Fruit fly (Drosophila melanogaster) whole organism: ENCODE data around the gene Alg7.

Experiments used
- CG8478 ChIP-seq: fragments of >200 bp; optimal IDR thresholded peaks from 2 replicates; lab custom pipeline; 2018; ENCODE audit warnings: inconsistent platforms
- Dll ChIP-seq: fragments of >200 bp; optimal IDR thresholded peaks from 2 replicates; lab custom pipeline; 2017
- EcR ChIP-seq, 2 experiments: fragments of >200 bp; optimal IDR thresholded peaks; 2 replicates each; lab custom pipeline; 2017; ENCODE audit warnings: missing biosample characterization in 2 of 2, missing genetic modification characterization in 2 of 2, missing genetic modification reagents in 2 of 2
- pan ChIP-seq: fragments of >200 bp; optimal IDR thresholded peaks from 2 replicates; lab custom pipeline; 2017
- psq ChIP-seq: fragments of >200 bp; optimal IDR thresholded peaks from 2 replicates; lab custom pipeline; 2017
- usp ChIP-seq: fragments of >200 bp; optimal IDR thresholded peaks from 2 replicates; lab custom pipeline; 2017; ENCODE audit warnings: missing biosample characterization, missing genetic modification characterization, mixed read lengths

DNA sequence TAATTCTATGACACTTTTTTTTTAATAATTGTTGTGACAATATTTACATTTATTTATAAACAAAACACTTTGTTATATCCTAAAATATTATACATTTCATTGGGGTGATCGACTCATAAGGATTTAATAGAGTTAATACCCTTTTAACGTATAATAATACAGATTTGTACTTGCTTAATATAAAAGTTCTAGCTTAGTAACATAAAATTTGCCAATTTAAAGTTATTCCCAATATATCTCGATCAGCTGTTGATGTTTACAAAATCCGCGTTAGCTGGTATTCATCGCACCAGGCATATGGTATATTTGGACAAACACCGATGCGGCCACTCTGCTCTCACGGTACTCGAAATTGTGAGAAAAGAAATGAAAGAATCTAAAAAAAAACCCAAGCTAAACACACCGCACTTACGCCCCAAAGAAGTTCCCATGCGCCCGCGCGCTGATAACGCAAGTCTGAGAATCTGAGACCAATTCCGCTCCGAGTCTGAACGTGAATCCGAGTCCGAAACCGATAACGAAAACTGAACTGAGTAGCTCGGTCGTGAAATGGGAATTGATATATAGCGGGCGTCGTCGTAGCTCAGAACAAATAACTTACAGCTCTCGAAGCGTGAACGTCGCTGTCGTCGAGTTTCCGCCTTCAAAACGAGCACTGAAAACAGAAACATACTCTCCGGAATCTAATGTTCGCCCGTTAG, 24.5 kb downstream of the Alg7 start, which contains the start of gene Pect:
- TF ChIP-seq CG8478 (no peak), pan (lab: Kevin White, UChicago) (no peak), usp (no peak), psq (lab: Kevin White, UChicago) (no peak), Dll (lab: Kevin White, UChicago) (no peak), EcR (GFP tag; optimal IDR thresholded peaks at IDR 0.05; lab: Kevin White, UChicago) (no peak)
